Worm (Caenorhabditis elegans) whole organism, midembryonic: ENCODE data around the gene clec-214.

ENCODE experiments used
- T22C8.4 ChIP-seq: fragments of 200-800 bp; sonication (Bioruptor generic); IDR thresholded peaks from 2 replicates; pipeline ENCODE4 v1.3.6; 2022; ENCODE audit warnings: missing genetic modification characterization, missing compliant biosample characterization
- cog-1 ChIP-seq: sonication (generic microtip); optimal IDR thresholded peaks from 2 replicates; lab custom pipeline; 2016; ENCODE audit warnings: missing genetic modification characterization, missing compliant biosample characterization
- flt-1 ChIP-seq: fragments of 200-800 bp; sonication (Bioruptor generic); IDR thresholded peaks from 2 replicates; pipeline ENCODE4 v1.3.6; 2022; ENCODE audit warnings: missing genetic modification characterization, missing compliant biosample characterization
- klf-2 ChIP-seq: fragments of 200-800 bp; sonication (Bioruptor generic); conservative IDR thresholded peaks from 2 replicates; pipeline ENCODE4 v1.3.6; 2022; ENCODE audit warnings: missing genetic modification reagents, missing genetic modification characterization, missing compliant biosample characterization
- med-1 ChIP-seq: sonication (generic microtip); optimal IDR thresholded peaks from 2 replicates; lab custom pipeline; 2017; ENCODE audit warnings: missing genetic modification characterization, mild to moderate bottlenecking, missing compliant biosample characterization, antibody characterized with exemption, missing genetic modification reagents; ENCODE audit not compliant: insufficient read depth
- tab-1 ChIP-seq: fragments of 200-800 bp; sonication (Bioruptor generic); IDR thresholded peaks from 2 replicates; pipeline ENCODE4 v1.3.6; 2022; ENCODE audit warnings: missing genetic modification characterization, missing compliant biosample characterization
- ztf-23 ChIP-seq: fragments of 200-800 bp; sonication (Bioruptor generic); IDR thresholded peaks from 2 replicates; pipeline ENCODE4 v1.3.6; 2022; ENCODE audit warnings: missing genetic modification reagents, missing genetic modification characterization, missing compliant biosample characterization
- ztf-29 ChIP-seq: fragments of 200-800 bp; sonication (Bioruptor generic); IDR thresholded peaks from 2 replicates; pipeline ENCODE4 v1.3.6; 2022; ENCODE audit warnings: missing genetic modification reagents, missing genetic modification characterization, missing compliant biosample characterization

ce11 chrV:7639356-7639755 is 29.2 kb downstream of the clec-214 start:
- TF ChIP-seq ztf-23 (GFP tag; lab: Robert Waterston, UW) = no peak
- TF ChIP-seq T22C8.4 (GFP tag; lab: Robert Waterston, UW) = no peak
- TF ChIP-seq klf-2 (GFP tag; lab: Robert Waterston, UW) = no peak
- TF ChIP-seq flt-1 (GFP tag; lab: Robert Waterston, UW) = no peak
- no peak for TF ChIP-seq cog-1 (tag; lab: Kevin White, UChicago)
- no peak for TF ChIP-seq med-1 (GFP tag; lab: Kevin White, UChicago)
- TF ChIP-seq ztf-29 (GFP tag; lab: Robert Waterston, UW) = no peak
- no peak for TF ChIP-seq tab-1 (GFP tag; lab: Robert Waterston, UW)
